Worm (Caenorhabditis elegans) whole organism, L3 larva: ENCODE measurements around the gene nspd-2.

Experiments used
- ama-1 ChIP-seq: fragments of 150-350 bp; optimal IDR thresholded peaks from 2 replicates; lab custom pipeline; 2018
- ceh-16 ChIP-seq: sonication (generic microtip); optimal IDR thresholded peaks from 2 replicates; lab custom pipeline; 2017; ENCODE audit warnings: missing biosample characterization, missing genetic modification characterization
- elt-1 ChIP-seq: fragments of 150-350 bp; optimal IDR thresholded peaks from 2 replicates; lab custom pipeline; 2014; ENCODE audit warnings: missing biosample characterization, missing genetic modification characterization
- elt-3 ChIP-seq, 3 experiments: fragments of 150-350 bp in 1 of 3; sonication (generic microtip) in 2 of 3; optimal IDR thresholded peaks; 2 replicates in 2 of 3; 4 replicates in 1 of 3; lab custom pipeline; 2014 to 2017; ENCODE audit warnings: missing biosample characterization in 3 of 3, missing genetic modification characterization in 3 of 3
- nhr-11 ChIP-seq: fragments of 150-350 bp; optimal IDR thresholded peaks from 2 replicates; lab custom pipeline; 2014; ENCODE audit warnings: missing biosample characterization, missing genetic modification characterization
- nhr-12 ChIP-seq: fragments of 150-350 bp; optimal IDR thresholded peaks from 2 replicates; lab custom pipeline; 2014; ENCODE audit warnings: missing biosample characterization, missing genetic modification characterization
- tbx-2 ChIP-seq: sonication (generic microtip); optimal IDR thresholded peaks from 2 replicates; lab custom pipeline; 2016; ENCODE audit warnings: mild to moderate bottlenecking, missing genetic modification characterization, missing compliant biosample characterization

DNA sequence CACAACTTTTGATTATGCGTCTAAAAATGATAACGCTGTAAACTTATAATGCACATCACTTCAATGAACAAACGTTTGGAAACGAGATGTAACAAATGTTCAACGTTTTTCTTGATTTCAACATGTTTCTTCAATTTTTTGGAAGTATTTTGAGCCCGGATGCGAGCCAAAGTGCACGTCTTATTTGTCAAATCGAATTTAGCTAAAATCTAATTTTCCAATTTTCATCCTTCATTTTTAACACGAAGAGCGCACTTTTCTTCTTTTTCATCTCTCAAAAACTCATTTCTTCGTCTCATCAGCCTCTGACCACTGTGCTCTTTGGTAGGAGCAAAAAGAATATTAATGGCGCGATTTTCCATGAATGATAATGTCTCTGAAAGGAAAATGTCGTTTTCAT is 45.6 kb upstream of the nspd-2 start:
- TF ChIP-seq elt-1 (tag; lab: Kevin White, UChicago) (no peak), tbx-2 (tag; lab: Kevin White, UChicago) (no peak), ceh-16 (tag; lab: Kevin White, UChicago) (no peak), nhr-11 (tag; lab: Kevin White, UChicago) (no peak), elt-3 (tag; optimal IDR thresholded peaks at IDR 0.05; lab: Kevin White, UChicago) (no peak), nhr-12 (no peak), ama-1 (lab: Kevin White, UChicago) (no peak)
